Fruit fly (Drosophila melanogaster) whole organism, adult: ENCODE data around the gene S-Lap2.

Experiments used
- CG12768 ChIP-seq: fragments of 200-800 bp; sonication (Bioruptor generic); optimal IDR thresholded peaks from 2 replicates; lab custom pipeline; 2017; ENCODE audit warnings: missing biosample characterization, missing genetic modification characterization, mild to moderate bottlenecking, moderate library complexity, missing genetic modification reagents
- CG14711 ChIP-seq: fragments of 200-800 bp; sonication (Bioruptor generic); optimal IDR thresholded peaks from 2 replicates; lab custom pipeline; 2018; ENCODE audit warnings: missing biosample characterization, mild to moderate bottlenecking, missing genetic modification characterization, moderate library complexity
- CG7045 ChIP-seq: fragments of 200-800 bp; sonication (Bioruptor generic); optimal IDR thresholded peaks from 2 replicates; lab custom pipeline; 2017; ENCODE audit warnings: missing biosample characterization, mild to moderate bottlenecking, missing genetic modification characterization
- bab1 ChIP-seq: fragments of 200-800 bp; sonication (Bioruptor generic); optimal IDR thresholded peaks from 3 replicates; lab custom pipeline; 2019; ENCODE audit warnings: missing biosample characterization, mild to moderate bottlenecking, missing genetic modification characterization, moderate library complexity
- cic ChIP-seq: fragments of 200-800 bp; sonication (Bioruptor generic); optimal IDR thresholded peaks from 2 replicates; lab custom pipeline; 2017; ENCODE audit warnings: missing biosample characterization, mild to moderate bottlenecking, missing genetic modification characterization, moderate library complexity
- pad ChIP-seq: fragments of 200-800 bp; sonication (Bioruptor generic); optimal IDR thresholded peaks from 3 replicates; lab custom pipeline; 2017; ENCODE audit warnings: missing biosample characterization, missing genetic modification characterization, mild to moderate bottlenecking, moderate library complexity, missing genetic modification reagents

dm6 chr3L:8667809-8668593, 48.3 kb downstream of the S-Lap2 start:
- TF ChIP-seq cic (GFP tag; lab: Kevin White, UChicago) (no peak), bab1 (no peak), CG14711 (tag; lab: Kevin White, UChicago) (no peak), CG7045 (GFP tag; lab: Kevin White, UChicago) (no peak), CG12768 (no peak), pad (GFP tag; lab: Kevin White, UChicago) (no peak)
